Worm (Caenorhabditis elegans) whole organism, late embryonic: Measurements from ENCODE around the gene cest-8.

Source experiments
- ama-1 ChIP-seq: fragments of 150-350 bp; optimal IDR thresholded peaks from 2 replicates; lab custom pipeline; 2014
- fax-1 ChIP-seq: sonication (generic microtip); optimal IDR thresholded peaks from 2 replicates; lab custom pipeline; 2016; ENCODE audit warnings: missing genotype, missing genetic modification characterization, missing compliant biosample characterization
- lin-11 ChIP-seq: fragments of 200-800 bp; sonication (Bioruptor generic); optimal IDR thresholded peaks from 2 replicates; lab custom pipeline; 2018; ENCODE audit warnings: mild to moderate bottlenecking, missing genetic modification characterization, missing compliant biosample characterization
- mec-3 ChIP-seq: sonication (generic microtip); optimal IDR thresholded peaks from 2 replicates; lab custom pipeline; 2016; ENCODE audit warnings: borderline replicate concordance, missing genetic modification characterization, missing compliant biosample characterization
- pha-4 ChIP-seq: fragments of 150-350 bp; optimal IDR thresholded peaks from 2 replicates; lab custom pipeline; 2018; ENCODE audit warnings: missing biosample characterization, missing genetic modification reagents, missing genetic modification characterization
- pqm-1 ChIP-seq: sonication (generic microtip); optimal IDR thresholded peaks from 2 replicates; lab custom pipeline; 2016; ENCODE audit warnings: missing genetic modification characterization, missing compliant biosample characterization
- pros-1 ChIP-seq: fragments of 150-350 bp; optimal IDR thresholded peaks from 2 replicates; lab custom pipeline; 2014; ENCODE audit warnings: missing biosample characterization, missing genetic modification reagents, missing genetic modification characterization
- sox-4 ChIP-seq: sonication (generic microtip); optimal IDR thresholded peaks from 2 replicates; lab custom pipeline; 2017; ENCODE audit warnings: mild to moderate bottlenecking, missing genetic modification characterization, inconsistent platforms, missing compliant biosample characterization
- tbx-2 ChIP-seq: sonication (generic microtip); optimal IDR thresholded peaks from 2 replicates; lab custom pipeline; 2016; ENCODE audit warnings: missing genetic modification characterization, missing compliant biosample characterization
- unc-55 ChIP-seq: sonication (generic microtip); optimal IDR thresholded peaks from 2 replicates; lab custom pipeline; 2017; ENCODE audit warnings: missing biosample characterization, missing genetic modification reagents, missing genetic modification characterization

DNA sequence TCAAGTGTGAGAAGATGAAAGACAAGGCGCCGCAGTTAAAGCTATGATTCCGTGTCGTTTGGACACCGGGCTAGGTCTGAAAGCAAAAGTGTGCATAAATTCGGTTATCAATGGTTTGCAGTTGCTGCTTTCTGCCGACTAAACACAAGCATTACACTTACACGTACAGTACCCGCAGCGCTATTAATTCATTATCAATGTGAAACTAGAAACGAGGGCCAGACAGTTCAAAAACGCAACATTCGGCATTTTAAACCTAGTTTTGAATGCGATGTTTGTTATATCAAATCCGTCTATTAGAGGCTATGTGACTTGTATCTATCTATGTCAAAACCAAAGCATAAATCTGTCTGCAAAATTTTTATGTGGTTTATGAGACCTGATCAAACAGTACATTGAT, 45.5 kb upstream of the cest-8 start:
- TF ChIP-seq ama-1 (lab: Kevin White, UChicago) (no peak), lin-11 (tag; lab: Kevin White, UChicago) (no peak), pqm-1 (no peak), pha-4 (tag; lab: Kevin White, UChicago) (no peak), fax-1 (tag; lab: Kevin White, UChicago) (no peak), unc-55 (no peak), sox-4 (tag; lab: Kevin White, UChicago) (no peak), pros-1 (tag; lab: Kevin White, UChicago) (no peak), tbx-2 (no peak), mec-3 (tag; lab: Kevin White, UChicago) (no peak)
